Worm (Caenorhabditis elegans): ENCODE data around the gene C16D2.3.

DNA sequence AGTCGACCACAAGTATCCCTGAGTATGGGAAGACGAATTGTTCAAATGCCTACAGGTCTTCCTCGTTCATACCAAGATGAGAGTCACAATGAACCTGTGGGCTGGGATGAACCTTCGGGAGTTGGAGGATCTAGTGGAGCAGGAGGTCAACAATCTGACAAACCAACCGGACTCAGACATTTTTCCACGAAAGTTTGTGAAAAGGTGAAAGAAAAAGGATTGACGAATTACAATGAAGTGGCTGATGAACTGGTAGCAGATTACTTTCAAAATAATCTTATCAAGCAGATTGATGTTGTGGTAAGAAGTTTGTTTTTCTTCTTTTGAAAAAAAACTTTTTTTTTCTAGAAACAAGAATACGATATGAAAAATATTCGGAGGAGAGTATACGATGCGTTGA, 32.1 kb downstream of the C16D2.3 start:
- TF ChIP-seq T22C8.4 (GFP tag; IDR thresholded peaks at IDR 0.05) (no peak), med-1 (GFP tag; optimal IDR thresholded peaks at IDR 0.05; ENCODE audit: insufficient read depth) (no peak)
